Worm (Caenorhabditis elegans) whole organism, L2 larva: ENCODE data around the gene str-208.

ENCODE experiments used
- ZK546.5 ChIP-seq: sonication (generic microtip); optimal IDR thresholded peaks from 2 replicates; lab custom pipeline; 2017; ENCODE audit warnings: missing biosample characterization, missing genetic modification characterization
- aly-2 ChIP-seq: fragments of 150-350 bp; optimal IDR thresholded peaks from 2 replicates; lab custom pipeline; 2014; ENCODE audit warnings: missing biosample characterization, missing genetic modification characterization
- ama-1 ChIP-seq: fragments of 150-350 bp; optimal IDR thresholded peaks from 2 replicates; lab custom pipeline; 2018; ENCODE audit warnings: inconsistent platforms
- elt-3 ChIP-seq: sonication (generic microtip); optimal IDR thresholded peaks from 2 replicates; lab custom pipeline; 2017; ENCODE audit warnings: missing biosample characterization, missing genetic modification characterization
- lin-13 ChIP-seq: fragments of 150-350 bp; optimal IDR thresholded peaks from 2 replicates; lab custom pipeline; 2014; ENCODE audit warnings: missing biosample characterization, missing genetic modification reagents, missing genetic modification characterization
- lsy-2 ChIP-seq, 2 experiments: fragments of 150-350 bp in 1 of 2; sonication (generic microtip) in 1 of 2; optimal IDR thresholded peaks; 2 replicates each; lab custom pipeline; 2014 to 2017; ENCODE audit warnings: missing biosample characterization in 2 of 2, missing genetic modification characterization in 2 of 2
- mdl-1 ChIP-seq, 2 experiments: fragments of 150-350 bp in 1 of 2; sonication (generic microtip) in 1 of 2; optimal IDR thresholded peaks; 2 replicates each; lab custom pipeline; 2017; ENCODE audit warnings: missing biosample characterization in 2 of 2, missing genetic modification characterization in 2 of 2
- peb-1 ChIP-seq: fragments of 150-350 bp; optimal IDR thresholded peaks from 2 replicates; lab custom pipeline; 2014; ENCODE audit warnings: missing biosample characterization, missing genetic modification characterization
- skn-1 ChIP-seq: sonication (generic microtip); optimal IDR thresholded peaks from 2 replicates; lab custom pipeline; 2017; ENCODE audit warnings: missing biosample characterization, missing genetic modification characterization
- ztf-11 ChIP-seq: sonication (generic microtip); optimal IDR thresholded peaks from 2 replicates; lab custom pipeline; 2017; ENCODE audit warnings: missing biosample characterization, missing genetic modification characterization
- ztf-4 ChIP-seq: fragments of 150-350 bp; optimal IDR thresholded peaks from 2 replicates; lab custom pipeline; 2014; ENCODE audit warnings: missing biosample characterization, missing genetic modification characterization

ce11 chrV:4913853-4914252 lies 42.8 kb upstream of the str-208 start:
- TF ChIP-seq lsy-2 (tag; optimal IDR thresholded peaks at IDR 0.05; lab: Kevin White, UChicago) = no peak
- TF ChIP-seq ama-1 (lab: Kevin White, UChicago) = no peak
- TF ChIP-seq elt-3 (tag; lab: Kevin White, UChicago) = no peak
- no peak for TF ChIP-seq peb-1 (tag; lab: Kevin White, UChicago)
- no peak for TF ChIP-seq ztf-11
- TF ChIP-seq ztf-4 (tag; lab: Kevin White, UChicago) = no peak
- no peak for TF ChIP-seq skn-1 (tag; lab: Kevin White, UChicago)
- no peak for TF ChIP-seq mdl-1 (tag; optimal IDR thresholded peaks at IDR 0.05; lab: Kevin White, UChicago)
- TF ChIP-seq aly-2 = no peak
- no peak for TF ChIP-seq lin-13
- TF ChIP-seq ZK546.5 (tag; lab: Kevin White, UChicago) = no peak
